Worm (Caenorhabditis elegans): Measurements from ENCODE around the gene lmd-5.

ce11 chrV:7175201-7175600 lies 51.7 kb downstream of the lmd-5 start, which contains the start of gene lgc-39:
- no peak for TF ChIP-seq dao-5 (tag; optimal IDR thresholded peaks at IDR 0.05)
- TF ChIP-seq him-1 (tag; optimal IDR thresholded peaks at IDR 0.05), result no peak
- TF ChIP-seq W03F9.2 (tag; optimal IDR thresholded peaks at IDR 0.05), result no peak

Data from whole organism, L4/young adult.